Worm (Caenorhabditis elegans) whole organism, L4 larva: ENCODE data around the gene F16F9.4.

Source experiments
- F26F4.8 ChIP-seq: fragments of 200-800 bp; sonication (Bioruptor generic); conservative IDR thresholded peaks from 2 replicates; pipeline ENCODE4 v1.3.6; 2022; ENCODE audit warnings: missing genetic modification characterization, missing compliant biosample characterization
- F37D6.2 ChIP-seq: sonication (generic microtip); optimal IDR thresholded peaks from 2 replicates; lab custom pipeline; 2016; ENCODE audit warnings: mild to moderate bottlenecking, missing genetic modification characterization, missing compliant biosample characterization
- F44E2.7 ChIP-seq: fragments of 200-800 bp; sonication (Bioruptor generic); IDR thresholded peaks from 2 replicates; pipeline ENCODE4 v2.1.2; 2022; ENCODE audit warnings: missing genetic modification characterization, missing compliant biosample characterization
- Y105C5A.15 ChIP-seq: fragments of 200-800 bp; sonication (Bioruptor generic); IDR thresholded peaks from 2 replicates; pipeline ENCODE4 v1.3.6; 2022; ENCODE audit warnings: missing genetic modification characterization, missing compliant biosample characterization
- Y48G9A.11 ChIP-seq: fragments of 200-800 bp; sonication (Bioruptor generic); IDR thresholded peaks from 2 replicates; pipeline ENCODE4 v1.3.6; 2022; ENCODE audit warnings: missing genetic modification reagents, missing genetic modification characterization, missing compliant biosample characterization
- ZK337.2 ChIP-seq: fragments of 200-800 bp; sonication (Bioruptor generic); IDR thresholded peaks from 2 replicates; pipeline ENCODE4 v1.3.6; 2022; ENCODE audit warnings: missing genetic modification reagents, missing genetic modification characterization, missing compliant biosample characterization
- aha-1 ChIP-seq: fragments of 150-350 bp; peaks from one replicate; lab custom pipeline; 2014; ENCODE audit warnings: missing biosample characterization, missing genetic modification characterization
- aly-2 ChIP-seq: sonication (generic microtip); optimal IDR thresholded peaks from 2 replicates; lab custom pipeline; 2018; ENCODE audit warnings: missing biosample characterization, missing genetic modification characterization
- attf-4 ChIP-seq: sonication (generic microtip); optimal IDR thresholded peaks from 3 replicates; lab custom pipeline; 2017; ENCODE audit warnings: missing biosample characterization, missing genetic modification characterization
- ceh-20 ChIP-seq: fragments of 200-800 bp; sonication (Bioruptor generic); IDR thresholded peaks from 2 replicates; pipeline ENCODE4 v1.3.6; 2022; ENCODE audit warnings: missing genetic modification reagents, missing genetic modification characterization, missing compliant biosample characterization
- ceh-28 ChIP-seq: fragments of 150-350 bp; optimal IDR thresholded peaks from 2 replicates; lab custom pipeline; 2014; ENCODE audit warnings: missing biosample characterization, missing genetic modification reagents, missing genetic modification characterization
- ceh-32 ChIP-seq: sonication (generic microtip); optimal IDR thresholded peaks from 2 replicates; lab custom pipeline; 2016; ENCODE audit warnings: mild to moderate bottlenecking, missing genetic modification characterization, missing compliant biosample characterization; ENCODE audit not compliant: poor library complexity
- ceh-62 ChIP-seq: sonication (generic microtip); optimal IDR thresholded peaks from 2 replicates; lab custom pipeline; 2017; ENCODE audit warnings: missing biosample characterization, missing genetic modification characterization
- ctbp-1 ChIP-seq: fragments of 200-800 bp; sonication (Bioruptor generic); IDR thresholded peaks from 2 replicates; pipeline ENCODE4 v1.3.6; 2022; ENCODE audit warnings: missing genetic modification reagents, missing genetic modification characterization, missing compliant biosample characterization
- daf-19 ChIP-seq: fragments of 200-800 bp; sonication (Bioruptor generic); conservative IDR thresholded peaks from 2 replicates; pipeline ENCODE4 v1.3.6; 2022; ENCODE audit warnings: missing genetic modification characterization, missing compliant biosample characterization
- daf-8 ChIP-seq: fragments of 200-800 bp; sonication (Bioruptor generic); IDR thresholded peaks from 2 replicates; pipeline ENCODE4 v1.3.6; 2022; ENCODE audit warnings: missing genetic modification characterization, missing compliant biosample characterization
- dmd-6 ChIP-seq: fragments of 200-800 bp; sonication (Bioruptor generic); IDR thresholded peaks from 2 replicates; pipeline ENCODE4 v1.3.6; 2022; ENCODE audit warnings: missing genetic modification reagents, missing genetic modification characterization, missing compliant biosample characterization
- dmd-8 ChIP-seq: fragments of 200-800 bp; sonication (Bioruptor generic); IDR thresholded peaks from 2 replicates; pipeline ENCODE4 v1.3.6; 2022; ENCODE audit warnings: missing genetic modification characterization, missing compliant biosample characterization
- dmd-9 ChIP-seq: fragments of 200-800 bp; sonication (Bioruptor generic); IDR thresholded peaks from 2 replicates; pipeline ENCODE4 v1.3.6; 2022; ENCODE audit warnings: missing genetic modification reagents, missing genetic modification characterization, missing compliant biosample characterization
- dve-1 ChIP-seq: sonication (generic microtip); optimal IDR thresholded peaks from 2 replicates; lab custom pipeline; 2017; ENCODE audit warnings: antibody characterized with exemption, mild to moderate bottlenecking, missing genetic modification characterization, missing compliant biosample characterization; ENCODE audit not compliant: insufficient read depth
- fkh-10 ChIP-seq: fragments of 150-350 bp; optimal IDR thresholded peaks from 2 replicates; lab custom pipeline; 2014; ENCODE audit warnings: missing biosample characterization, missing genetic modification reagents, missing genetic modification characterization
- gei-8 ChIP-seq: fragments of 200-800 bp; sonication (Bioruptor generic); optimal IDR thresholded peaks from 2 replicates; lab custom pipeline; 2018; ENCODE audit warnings: mild to moderate bottlenecking, missing genetic modification characterization, missing compliant biosample characterization
- hlh-30 ChIP-seq: sonication (generic microtip); optimal IDR thresholded peaks from 2 replicates; lab custom pipeline; 2017; ENCODE audit warnings: antibody characterized with exemption, mild to moderate bottlenecking, missing genetic modification characterization, missing compliant biosample characterization; ENCODE audit not compliant: insufficient read depth
- lim-7 ChIP-seq: fragments of 200-800 bp; sonication (Bioruptor generic); IDR thresholded peaks from 2 replicates; pipeline ENCODE4 v1.3.6; 2022; ENCODE audit warnings: missing genetic modification characterization, missing compliant biosample characterization
- lin-29 ChIP-seq: fragments of 200-800 bp; sonication (Bioruptor generic); IDR thresholded peaks from 2 replicates; pipeline ENCODE4 v1.3.6; 2022; ENCODE audit warnings: missing genetic modification reagents, missing genetic modification characterization, missing compliant biosample characterization
- lin-39 ChIP-seq: fragments of 150-350 bp; optimal IDR thresholded peaks from 2 replicates; lab custom pipeline; 2014; ENCODE audit warnings: missing biosample characterization, missing genetic modification reagents, missing genetic modification characterization
- madf-5 ChIP-seq, 2 experiments: fragments of 200-800 bp; sonication (Bioruptor generic); IDR thresholded peaks; 2 replicates each; pipeline ENCODE4 v1.3.6; 2022; ENCODE audit warnings: missing compliant biosample characterization in 2 of 2, missing genetic modification characterization in 2 of 2
- mdl-1 ChIP-seq, 2 experiments: fragments of 150-350 bp in 1 of 2; sonication (generic microtip) in 1 of 2; optimal IDR thresholded peaks; 2 replicates each; lab custom pipeline; 2014 to 2017; ENCODE audit warnings: missing biosample characterization in 2 of 2, missing genetic modification characterization in 2 of 2
- mdt-29 ChIP-seq: fragments of 200-800 bp; sonication (Bioruptor generic); IDR thresholded peaks from 2 replicates; pipeline ENCODE4 v1.3.6; 2022; ENCODE audit warnings: missing genetic modification reagents, missing genetic modification characterization, missing compliant biosample characterization
- mep-1 ChIP-seq: fragments of 150-350 bp; sonication (generic microtip); optimal IDR thresholded peaks from 3 replicates; lab custom pipeline; 2014; ENCODE audit warnings: missing biosample characterization, missing genetic modification characterization
- mes-2 ChIP-seq: sonication (generic microtip); optimal IDR thresholded peaks from 2 replicates; lab custom pipeline; 2016; ENCODE audit warnings: missing genotype, mild to moderate bottlenecking, missing genetic modification characterization, missing compliant biosample characterization; ENCODE audit not compliant: poor library complexity, severe bottlenecking
- mxl-2 ChIP-seq: fragments of 200-800 bp; sonication (Bioruptor generic); conservative IDR thresholded peaks from 2 replicates; pipeline ENCODE4 v1.3.6; 2022; ENCODE audit warnings: missing genetic modification reagents, missing genetic modification characterization, missing compliant biosample characterization
- mxl-3 ChIP-seq: fragments of 200-800 bp; sonication (Bioruptor generic); optimal IDR thresholded peaks from 2 replicates; lab custom pipeline; 2018; ENCODE audit warnings: mild to moderate bottlenecking, missing genetic modification characterization, missing compliant biosample characterization
- nhr-102 ChIP-seq: sonication (generic microtip); optimal IDR thresholded peaks from 2 replicates; lab custom pipeline; 2016; ENCODE audit warnings: mild to moderate bottlenecking, missing genetic modification characterization, moderate library complexity, missing compliant biosample characterization
- nhr-11 ChIP-seq: fragments of 150-350 bp; optimal IDR thresholded peaks from 2 replicates; lab custom pipeline; 2014; ENCODE audit warnings: missing biosample characterization, missing genetic modification characterization
- nhr-28 ChIP-seq: fragments of 150-350 bp; optimal IDR thresholded peaks from 2 replicates; lab custom pipeline; 2014; ENCODE audit warnings: missing biosample characterization, missing genetic modification characterization
- nhr-42 ChIP-seq: fragments of 200-800 bp; sonication (Bioruptor generic); IDR thresholded peaks from 2 replicates; pipeline ENCODE4 v1.3.6; 2022; ENCODE audit warnings: missing genetic modification characterization, missing compliant biosample characterization
- nhr-6 ChIP-seq: fragments of 150-350 bp; optimal IDR thresholded peaks from 2 replicates; lab custom pipeline; 2014; ENCODE audit warnings: missing biosample characterization, missing genetic modification characterization
- pha-4 ChIP-seq, 2 experiments: fragments of 150-350 bp in 1 of 2; fragments of 200-800 bp in 1 of 2; sonication (Bioruptor generic) in 1 of 2; IDR thresholded peaks in 1 of 2; optimal IDR thresholded peaks in 1 of 2; 2 replicates each; pipeline versions ENCODE4 v1.3.6 to Lab custom; 2014 to 2022; ENCODE audit warnings: missing genetic modification characterization in 2 of 2, missing genetic modification reagents in 2 of 2, missing biosample characterization in 1 of 2, missing compliant biosample characterization in 1 of 2
- php-3 ChIP-seq: fragments of 200-800 bp; sonication (Bioruptor generic); IDR thresholded peaks from 2 replicates; pipeline ENCODE4 v1.3.6; 2022; ENCODE audit warnings: missing genetic modification reagents, missing genetic modification characterization, missing compliant biosample characterization
- pqm-1 ChIP-seq: sonication (generic microtip); optimal IDR thresholded peaks from 2 replicates; lab custom pipeline; 2017; ENCODE audit warnings: missing biosample characterization, missing genetic modification characterization
- sdz-12 ChIP-seq: fragments of 200-800 bp; sonication (Bioruptor generic); optimal IDR thresholded peaks from 2 replicates; lab custom pipeline; 2018; ENCODE audit warnings: mild to moderate bottlenecking, missing genetic modification characterization, missing compliant biosample characterization
- snpc-4 ChIP-seq: fragments of 150-350 bp; optimal IDR thresholded peaks from 2 replicates; lab custom pipeline; 2014; ENCODE audit warnings: missing biosample characterization, missing genetic modification characterization
- spr-3 ChIP-seq: fragments of 200-800 bp; sonication (Bioruptor generic); optimal IDR thresholded peaks from 2 replicates; lab custom pipeline; 2018; ENCODE audit warnings: mild to moderate bottlenecking, missing genetic modification characterization, missing compliant biosample characterization
- tra-1 ChIP-seq: fragments of 200-800 bp; sonication (Bioruptor generic); IDR thresholded peaks from 2 replicates; pipeline ENCODE4 v1.3.6; 2022; ENCODE audit warnings: missing genetic modification reagents, missing genetic modification characterization, missing compliant biosample characterization
- unc-130 ChIP-seq: sonication (generic microtip); optimal IDR thresholded peaks from 2 replicates; lab custom pipeline; 2016; ENCODE audit warnings: missing genetic modification reagents, missing genetic modification characterization, missing compliant biosample characterization
- vab-7 ChIP-seq: fragments of 200-800 bp; sonication (Bioruptor generic); IDR thresholded peaks from 2 replicates; pipeline ENCODE4 v1.3.6; 2022; ENCODE audit warnings: missing genetic modification reagents, missing genetic modification characterization, missing compliant biosample characterization
- zag-1 ChIP-seq: fragments of 150-350 bp; optimal IDR thresholded peaks from 2 replicates; lab custom pipeline; 2014; ENCODE audit warnings: missing biosample characterization, missing genetic modification characterization
- zfp-3 ChIP-seq: fragments of 200-800 bp; sonication (Bioruptor generic); conservative IDR thresholded peaks from 2 replicates; pipeline ENCODE4 v1.3.6; 2022; ENCODE audit warnings: missing genetic modification reagents, missing genetic modification characterization, missing compliant biosample characterization
- zip-11 ChIP-seq: fragments of 200-800 bp; sonication (Bioruptor generic); IDR thresholded peaks from 2 replicates; pipeline ENCODE4 v1.3.6; 2022; ENCODE audit warnings: missing genetic modification characterization, missing compliant biosample characterization
- zip-2 ChIP-seq: fragments of 150-350 bp; optimal IDR thresholded peaks from 2 replicates; lab custom pipeline; 2014; ENCODE audit warnings: missing biosample characterization, missing genetic modification characterization
- ztf-7 ChIP-seq: fragments of 150-350 bp; optimal IDR thresholded peaks from 2 replicates; lab custom pipeline; 2014; ENCODE audit warnings: missing biosample characterization, missing genetic modification characterization

The F16F9.4 gene

DNA sequence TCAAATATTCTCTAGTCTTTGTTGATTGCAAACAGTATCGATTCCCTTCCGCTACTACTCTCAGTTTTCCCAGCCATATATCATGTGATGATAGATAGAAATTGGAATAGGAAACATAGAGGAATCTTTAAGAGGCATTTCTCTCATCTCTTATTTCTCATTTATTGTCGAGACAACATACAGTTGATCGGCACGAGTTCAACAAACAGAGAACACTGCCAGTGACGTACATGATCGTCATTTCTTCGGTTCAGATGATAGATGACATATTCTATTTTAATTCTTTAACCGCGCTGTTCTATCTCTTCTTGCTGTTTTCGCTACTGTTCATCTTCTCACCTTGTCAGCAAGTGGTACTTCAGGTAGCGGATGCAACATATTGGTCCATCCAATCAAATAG, 12.0 kb upstream of the F16F9.4 start (continued):
- TF ChIP-seq madf-5 (GFP tag; IDR thresholded peaks at IDR 0.05; lab: Robert Waterston, UW): no peak
- TF ChIP-seq lim-7 (GFP tag; lab: Robert Waterston, UW): no peak
- peak; percentile 28 for TF ChIP-seq nhr-6
- peak; percentile 91 for TF ChIP-seq hlh-30 (tag; lab: Kevin White, UChicago)
- no peak for TF ChIP-seq aly-2 (tag; lab: Kevin White, UChicago)
- no peak for TF ChIP-seq daf-19
- TF ChIP-seq tra-1 (GFP tag; lab: Robert Waterston, UW): peak; percentile 41; the same call in 1 of the 2 replicates
- TF ChIP-seq daf-8 (GFP tag; lab: Robert Waterston, UW): no peak
- peak; percentile 50 for TF ChIP-seq dmd-6 (GFP tag; lab: Robert Waterston, UW)
- TF ChIP-seq attf-4 (tag; lab: Kevin White, UChicago): no peak
- no peak for TF ChIP-seq ceh-32 (tag; lab: Kevin White, UChicago)
- TF ChIP-seq spr-3 (GFP tag; lab: Kevin White, UChicago): no peak
- TF ChIP-seq mes-2 (tag; lab: Kevin White, UChicago): no peak
- no peak for TF ChIP-seq zip-11 (GFP tag; lab: Robert Waterston, UW)
- TF ChIP-seq mdl-1 (tag; optimal IDR thresholded peaks at IDR 0.05; lab: Kevin White, UChicago): peak; percentile 84 to 92
- peak; percentile 20 for TF ChIP-seq mxl-3 (GFP tag; lab: Kevin White, UChicago)
- TF ChIP-seq unc-130 (GFP tag; lab: Kevin White, UChicago): no peak
- TF ChIP-seq lin-39 (tag; lab: Kevin White, UChicago): no peak
- TF ChIP-seq aha-1 (tag; lab: Kevin White, UChicago): peak; percentile 98
- TF ChIP-seq Y105C5A.15 (GFP tag; lab: Robert Waterston, UW): no peak
- no peak for TF ChIP-seq lin-29
- no peak for TF ChIP-seq ZK337.2 (GFP tag; lab: Robert Waterston, UW)
- no peak for TF ChIP-seq ceh-62 (tag; lab: Kevin White, UChicago)
- TF ChIP-seq snpc-4: no peak
- no peak for TF ChIP-seq nhr-11
- TF ChIP-seq mdt-29 (GFP tag; lab: Robert Waterston, UW): no peak
- no peak for TF ChIP-seq Y48G9A.11 (GFP tag; lab: Robert Waterston, UW)
- TF ChIP-seq ztf-7 (tag; lab: Kevin White, UChicago): no peak
- no peak for TF ChIP-seq pha-4 (GFP tag; IDR thresholded peaks at IDR 0.05; lab: Robert Waterston, UW)
- TF ChIP-seq pha-4 (tag; optimal IDR thresholded peaks at IDR 0.05; lab: Kevin White, UChicago): no peak
- TF ChIP-seq nhr-28 (tag; lab: Kevin White, UChicago): peak; percentile 89
- no peak for TF ChIP-seq ceh-28
- TF ChIP-seq mxl-2 (GFP tag; lab: Robert Waterston, UW): no peak
- no peak for TF ChIP-seq gei-8 (GFP tag; lab: Kevin White, UChicago)
- TF ChIP-seq fkh-10: no peak
- no peak for TF ChIP-seq F26F4.8
- 0 out of 2 replicates have a peak, but pooled peaks have one; percentile 19 for TF ChIP-seq ceh-20 (GFP tag; lab: Robert Waterston, UW)
- peak; percentile 23 for TF ChIP-seq nhr-102 (tag; lab: Kevin White, UChicago)
- TF ChIP-seq sdz-12 (GFP tag; lab: Kevin White, UChicago): no peak
- TF ChIP-seq php-3 (GFP tag; lab: Robert Waterston, UW): no peak
- no peak for TF ChIP-seq dmd-9 (GFP tag; lab: Robert Waterston, UW)
- TF ChIP-seq F44E2.7: no peak
- TF ChIP-seq dmd-8 (GFP tag; lab: Robert Waterston, UW): no peak
- TF ChIP-seq zfp-3 (GFP tag; lab: Robert Waterston, UW): no peak
- TF ChIP-seq dve-1: peak; percentile 40
- no peak for TF ChIP-seq nhr-42 (GFP tag; lab: Robert Waterston, UW)
- TF ChIP-seq vab-7 (GFP tag; lab: Robert Waterston, UW): no peak
- TF ChIP-seq F37D6.2 (tag; lab: Kevin White, UChicago): no peak
- no peak for TF ChIP-seq pqm-1 (tag; lab: Kevin White, UChicago)
- TF ChIP-seq zag-1 (tag; lab: Kevin White, UChicago): no peak
- peak; percentile 81 for TF ChIP-seq mep-1 (tag; lab: Kevin White, UChicago)
- no peak for TF ChIP-seq zip-2 (tag; lab: Kevin White, UChicago)
- TF ChIP-seq ctbp-1 (GFP tag; lab: Robert Waterston, UW): no peak
